Fruit fly (Drosophila melanogaster) whole organism, embryonic: ENCODE data around the gene TbCMF46.

Experiments used
- CG14667 ChIP-seq: fragments of 200-800 bp; sonication (Bioruptor generic); IDR thresholded peaks from 2 replicates; pipeline ENCODE4 v1.3.6; 2022; ENCODE audit warnings: missing biosample characterization, missing genetic modification characterization
- CG3281 ChIP-seq: fragments of 200-800 bp; sonication (Bioruptor generic); optimal IDR thresholded peaks from 3 replicates; lab custom pipeline; 2017; ENCODE audit warnings: missing biosample characterization, mild to moderate bottlenecking, missing genetic modification characterization
- CG4707 ChIP-seq: fragments of 200-800 bp; sonication (Bioruptor generic); optimal IDR thresholded peaks from 2 replicates; lab custom pipeline; 2018; ENCODE audit warnings: missing biosample characterization, mild to moderate bottlenecking, missing genetic modification characterization, moderate library complexity
- CG7987 ChIP-seq: fragments of 200-800 bp; sonication (Bioruptor generic); optimal IDR thresholded peaks from 2 replicates; lab custom pipeline; 2018; ENCODE audit warnings: missing biosample characterization, mild to moderate bottlenecking, missing genetic modification characterization, moderate library complexity
- Dbx ChIP-seq: fragments of 200-800 bp; sonication (Bioruptor generic); IDR thresholded peaks from 3 replicates; pipeline ENCODE4 v1.3.6; 2022; ENCODE audit warnings: missing biosample characterization, missing genetic modification characterization
- Hmx ChIP-seq: fragments of 200-800 bp; sonication (Bioruptor generic); optimal IDR thresholded peaks from 2 replicates; lab custom pipeline; 2016; ENCODE audit warnings: missing biosample characterization, missing genetic modification characterization
- Kr ChIP-seq: fragments of 200-800 bp; sonication (Bioruptor generic); optimal IDR thresholded peaks from 2 replicates; lab custom pipeline; 2017; ENCODE audit warnings: missing biosample characterization, mild to moderate bottlenecking, missing genetic modification characterization
- Vsx1 ChIP-seq: fragments of 200-800 bp; sonication (Bioruptor generic); optimal IDR thresholded peaks from 2 replicates; lab custom pipeline; 2017; ENCODE audit warnings: missing biosample characterization, mild to moderate bottlenecking, missing genetic modification characterization, missing genetic modification reagents
- az2 ChIP-seq: fragments of 200-800 bp; sonication (Bioruptor generic); optimal IDR thresholded peaks from 3 replicates; lab custom pipeline; 2016; ENCODE audit warnings: missing biosample characterization, missing genetic modification characterization
- ewg ChIP-seq: fragments of 200-800 bp; sonication (Bioruptor generic); optimal IDR thresholded peaks from 3 replicates; lab custom pipeline; 2017; ENCODE audit warnings: mild to moderate bottlenecking, missing biosample characterization, missing genetic modification reagents, missing genetic modification characterization
- fu2 ChIP-seq: fragments of 200-800 bp; sonication (Bioruptor generic); optimal IDR thresholded peaks from 2 replicates; lab custom pipeline; 2016; ENCODE audit warnings: missing biosample characterization, missing genetic modification characterization
- knrl ChIP-seq: fragments of 200-800 bp; sonication (Bioruptor generic); IDR thresholded peaks from 3 replicates; pipeline ENCODE4 v1.3.6; 2022; ENCODE audit warnings: missing biosample characterization, missing genetic modification characterization; ENCODE audit not compliant: partially characterized antibody
- tup ChIP-seq: fragments of 200-800 bp; sonication (Bioruptor generic); optimal IDR thresholded peaks from 2 replicates; lab custom pipeline; 2016; ENCODE audit warnings: missing biosample characterization, mild to moderate bottlenecking, missing genetic modification characterization, moderate library complexity

DNA sequence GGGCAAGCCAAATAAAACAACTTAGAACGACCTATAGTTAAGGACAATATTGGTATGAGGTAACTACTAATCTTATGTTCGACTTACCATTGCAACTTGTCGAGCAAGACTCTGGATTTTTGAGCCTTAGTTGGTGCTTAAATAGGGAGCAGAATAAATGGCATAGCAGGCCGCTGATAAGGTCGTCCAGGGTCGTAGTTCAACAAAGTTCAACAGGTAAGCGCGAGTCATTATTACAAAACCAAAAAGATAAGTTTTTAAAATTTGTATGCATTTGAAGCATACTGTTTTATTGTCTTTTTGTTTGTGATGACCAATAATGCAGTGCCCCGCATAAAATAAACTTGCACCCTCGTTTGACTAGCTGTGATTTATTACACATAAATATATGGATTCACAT is 21.6 kb downstream of the TbCMF46 start, which contains the start of gene Muc30E:
- no peak for TF ChIP-seq ewg
- TF ChIP-seq CG14667 (GFP tag; lab: Robert Waterston, UW): no peak
- no peak for TF ChIP-seq Hmx (GFP tag; lab: Kevin White, UChicago)
- no peak for TF ChIP-seq az2 (GFP tag; lab: Kevin White, UChicago)
- no peak for TF ChIP-seq Dbx (GFP tag; lab: Robert Waterston, UW)
- TF ChIP-seq tup (GFP tag; lab: Kevin White, UChicago): no peak
- no peak for TF ChIP-seq Kr (GFP tag; lab: Kevin White, UChicago)
- TF ChIP-seq Vsx1: no peak
- TF ChIP-seq knrl (GFP tag; lab: Robert Waterston, UW): no peak
- TF ChIP-seq CG4707 (GFP tag; lab: Kevin White, UChicago): no peak
- TF ChIP-seq CG7987 (GFP tag; lab: Kevin White, UChicago): no peak
- TF ChIP-seq fu2 (GFP tag; lab: Kevin White, UChicago): no peak
- no peak for TF ChIP-seq CG3281 (GFP tag; lab: Kevin White, UChicago)
